Worm (Caenorhabditis elegans): Measurements from ENCODE around the gene C12D5.5.

DNA sequence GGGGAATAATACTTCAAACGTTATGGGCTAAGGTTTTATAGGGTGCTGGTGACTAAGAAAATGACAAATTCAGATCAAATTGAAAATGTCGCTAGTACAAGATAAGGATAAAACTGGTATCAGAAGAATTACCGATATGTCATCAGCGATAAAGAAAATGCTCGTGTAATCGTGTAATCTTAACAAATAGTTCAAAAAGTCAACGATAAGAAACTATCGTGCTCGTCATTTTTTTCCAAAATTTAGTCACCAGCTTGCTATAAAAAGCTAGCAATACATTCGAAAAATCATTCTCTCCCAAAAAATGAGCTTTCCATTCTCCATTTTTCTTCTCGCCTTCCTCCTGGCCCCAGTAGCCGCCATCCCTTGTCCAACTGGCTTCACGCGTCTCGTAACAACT lies 30.2 kb upstream of the C12D5.5 start, which contains the start of gene clec-45:
- TF ChIP-seq attf-6 (GFP tag; IDR thresholded peaks at IDR 0.05) (no peak), unc-62 (GFP tag; optimal IDR thresholded peaks at IDR 0.05) (no peak), nfya-2 (GFP tag; IDR thresholded peaks at IDR 0.05) (no peak), lin-40 (tag; optimal IDR thresholded peaks at IDR 0.05) (no peak), lin-26 (GFP tag; IDR thresholded peaks at IDR 0.05) (no peak), ama-1 (optimal IDR thresholded peaks at IDR 0.05) (no peak), ama-1 (GFP tag; optimal IDR thresholded peaks at IDR 0.05) (no peak), F33H1.4 (GFP tag; IDR thresholded peaks at IDR 0.05) (no peak), him-1 (tag; optimal IDR thresholded peaks at IDR 0.05) (no peak), pha-4 (tag; optimal IDR thresholded peaks at IDR 0.05) (no peak), ztf-25 (GFP tag; IDR thresholded peaks at IDR 0.05) (no peak), cebp-2 (GFP tag; IDR thresholded peaks at IDR 0.05) (no peak), lin-54 (GFP tag; optimal IDR thresholded peaks at IDR 0.05) (no peak), Y53F4B.3 (GFP tag; IDR thresholded peaks at IDR 0.05) (no peak), madf-3 (GFP tag; IDR thresholded peaks at IDR 0.05) (no peak)
